Fruit fly (Drosophila melanogaster) whole organism, embryonic: ENCODE data around the gene His3.3A.

ENCODE experiments used
- Abd-B ChIP-seq: fragments of 200-800 bp; sonication (Bioruptor generic); optimal IDR thresholded peaks from 2 replicates; lab custom pipeline; 2018; ENCODE audit warnings: missing biosample characterization, mild to moderate bottlenecking, missing genetic modification characterization, moderate library complexity
- Adf1 ChIP-seq: fragments of 200-800 bp; sonication (Bioruptor generic); IDR thresholded peaks from 2 replicates; pipeline ENCODE4 v1.3.6; 2022; ENCODE audit warnings: missing biosample characterization, missing genetic modification characterization
- Antp ChIP-seq: fragments of 200-800 bp; sonication (Bioruptor generic); optimal IDR thresholded peaks from 3 replicates; lab custom pipeline; 2016; ENCODE audit warnings: missing biosample characterization, missing genetic modification characterization
- Atf3 ChIP-seq: fragments of 200-800 bp; sonication (Bioruptor generic); optimal IDR thresholded peaks from 3 replicates; lab custom pipeline; 2016; ENCODE audit warnings: missing biosample characterization, missing genetic modification characterization
- B-H2 ChIP-seq: fragments of 200-800 bp; sonication (Bioruptor generic); optimal IDR thresholded peaks from 2 replicates; lab custom pipeline; 2018; ENCODE audit warnings: missing biosample characterization, mild to moderate bottlenecking, missing genetic modification characterization
- CG11247 ChIP-seq: fragments of 200-800 bp; sonication (Bioruptor generic); IDR thresholded peaks from 2 replicates; pipeline ENCODE4 v1.3.6; 2022; ENCODE audit warnings: missing biosample characterization, missing genetic modification characterization
- CG11398 ChIP-seq: fragments of 200-800 bp; sonication (Bioruptor generic); optimal IDR thresholded peaks from 2 replicates; lab custom pipeline; 2016; ENCODE audit warnings: missing biosample characterization, missing genetic modification characterization
- CG12071 ChIP-seq: fragments of 200-800 bp; sonication (Bioruptor generic); optimal IDR thresholded peaks from 3 replicates; lab custom pipeline; 2018; ENCODE audit warnings: missing biosample characterization, mild to moderate bottlenecking, missing genetic modification characterization
- CG12299 ChIP-seq: fragments of 200-800 bp; sonication (Bioruptor generic); optimal IDR thresholded peaks from 2 replicates; lab custom pipeline; 2018; ENCODE audit warnings: missing biosample characterization, mild to moderate bottlenecking, missing genetic modification characterization
- CG15601 ChIP-seq: fragments of 200-800 bp; sonication (Bioruptor generic); optimal IDR thresholded peaks from 3 replicates; lab custom pipeline; 2019; ENCODE audit warnings: missing biosample characterization, mild to moderate bottlenecking, missing genetic modification characterization, moderate library complexity
- CG15696 ChIP-seq: fragments of 200-800 bp; sonication (Bioruptor generic); optimal IDR thresholded peaks from 2 replicates; lab custom pipeline; 2019; ENCODE audit warnings: missing biosample characterization, mild to moderate bottlenecking, missing genetic modification characterization, moderate library complexity
- CG17802 ChIP-seq: fragments of 200-800 bp; sonication (Bioruptor generic); optimal IDR thresholded peaks from 2 replicates; lab custom pipeline; 2018; ENCODE audit warnings: missing biosample characterization, mild to moderate bottlenecking, missing genetic modification characterization, moderate library complexity
- CG18599 ChIP-seq: fragments of 200-800 bp; sonication (Bioruptor generic); optimal IDR thresholded peaks from 3 replicates; lab custom pipeline; 2017; ENCODE audit warnings: missing biosample characterization, missing genetic modification characterization, mild to moderate bottlenecking, moderate library complexity, missing genetic modification reagents
- CG33557 ChIP-seq: fragments of 200-800 bp; sonication (Bioruptor generic); optimal IDR thresholded peaks from 2 replicates; lab custom pipeline; 2019; ENCODE audit warnings: missing biosample characterization, mild to moderate bottlenecking, missing genetic modification characterization, moderate library complexity
- CG4617 ChIP-seq: fragments of 200-800 bp; sonication (Bioruptor generic); optimal IDR thresholded peaks from 3 replicates; lab custom pipeline; 2016; ENCODE audit warnings: missing biosample characterization, missing genetic modification characterization, borderline replicate concordance
- CG4854 ChIP-seq: fragments of 200-800 bp; sonication (Bioruptor generic); optimal IDR thresholded peaks from 2 replicates; lab custom pipeline; 2016; ENCODE audit warnings: missing biosample characterization, missing genetic modification characterization, inconsistent platforms
- CG6272 ChIP-seq: fragments of 200-800 bp; sonication (Bioruptor generic); IDR thresholded peaks from 2 replicates; pipeline ENCODE4 v1.3.6; 2022; ENCODE audit warnings: missing biosample characterization, missing genetic modification characterization
- CG7372 ChIP-seq: fragments of 200-800 bp; sonication (Bioruptor generic); IDR thresholded peaks from 2 replicates; pipeline ENCODE4 v1.3.6; 2022; ENCODE audit warnings: missing biosample characterization, missing genetic modification characterization
- CG7786 ChIP-seq: fragments of 200-800 bp; sonication (Bioruptor generic); optimal IDR thresholded peaks from 2 replicates; lab custom pipeline; 2016; ENCODE audit warnings: missing biosample characterization, missing genetic modification characterization
- CG9932 ChIP-seq: fragments of 200-800 bp; sonication (Bioruptor generic); IDR thresholded peaks from 2 replicates; pipeline ENCODE4 v1.3.6; 2022; ENCODE audit warnings: missing biosample characterization, missing genetic modification characterization
- HHEX ChIP-seq: fragments of 200-800 bp; sonication (Bioruptor generic); optimal IDR thresholded peaks from 3 replicates; lab custom pipeline; 2017; ENCODE audit warnings: missing biosample characterization, mild to moderate bottlenecking, missing genetic modification characterization, missing genetic modification reagents
- MBD-R2 ChIP-seq: fragments of 200-800 bp; sonication (Bioruptor generic); IDR thresholded peaks from 2 replicates; pipeline ENCODE4 v1.3.6; 2022; ENCODE audit warnings: missing biosample characterization, missing genetic modification characterization
- Mes4 ChIP-seq: fragments of 200-800 bp; sonication (Bioruptor generic); optimal IDR thresholded peaks from 2 replicates; lab custom pipeline; 2016; ENCODE audit warnings: missing biosample characterization, missing genetic modification characterization
- NFAT ChIP-seq: fragments of 200-800 bp; sonication (Bioruptor generic); IDR thresholded peaks from 2 replicates; pipeline ENCODE4 v1.3.6; 2022; ENCODE audit warnings: missing biosample characterization, missing genetic modification characterization
- Sry-β ChIP-seq: fragments of 200-800 bp; sonication (Bioruptor generic); optimal IDR thresholded peaks from 2 replicates; lab custom pipeline; 2018; ENCODE audit warnings: missing biosample characterization, mild to moderate bottlenecking, missing genetic modification characterization, moderate library complexity
- Xbp1 ChIP-seq: fragments of 200-800 bp; sonication (Bioruptor generic); optimal IDR thresholded peaks from 3 replicates; lab custom pipeline; 2016; ENCODE audit warnings: missing biosample characterization, mild to moderate bottlenecking, missing genetic modification characterization
- YL-1 ChIP-seq: fragments of 200-800 bp; sonication (Bioruptor generic); optimal IDR thresholded peaks from 3 replicates; lab custom pipeline; 2017; ENCODE audit warnings: missing biosample characterization, mild to moderate bottlenecking, missing genetic modification characterization
- amos ChIP-seq: fragments of 200-800 bp; sonication (Bioruptor generic); IDR thresholded peaks from 2 replicates; pipeline ENCODE4 v1.3.6; 2022; ENCODE audit warnings: missing biosample characterization, missing genetic modification characterization; ENCODE audit not compliant: partially characterized antibody
- bbx ChIP-seq: fragments of 200-800 bp; sonication (Bioruptor generic); IDR thresholded peaks from 2 replicates; pipeline ENCODE4 v1.3.6; 2022; ENCODE audit warnings: missing biosample characterization, missing genetic modification characterization; ENCODE audit not compliant: partially characterized antibody
- bsh ChIP-seq, 2 experiments: fragments of 200-800 bp; sonication (Bioruptor generic); optimal IDR thresholded peaks; 2 replicates each; lab custom pipeline; 2017 to 2018; ENCODE audit warnings: mild to moderate bottlenecking in 2 of 2, missing biosample characterization in 2 of 2, missing genetic modification characterization in 2 of 2, moderate library complexity in 1 of 2
- crc ChIP-seq: fragments of 200-800 bp; sonication (Bioruptor generic); optimal IDR thresholded peaks from 2 replicates; lab custom pipeline; 2016; ENCODE audit warnings: missing biosample characterization, missing genetic modification characterization
- hkb ChIP-seq, 2 experiments: fragments of 200-800 bp in 1 of 2; fragments of >200 bp in 1 of 2; sonication (Bioruptor generic) in 1 of 2; IDR thresholded peaks in 1 of 2; optimal IDR thresholded peaks in 1 of 2; 2 replicates each; pipeline versions ENCODE4 v1.3.6 to Lab custom; 2017 to 2022; ENCODE audit warnings: missing biosample characterization in 1 of 2, missing genetic modification characterization in 1 of 2
- hth ChIP-seq: fragments of >200 bp; optimal IDR thresholded peaks from 2 replicates; lab custom pipeline; 2017; ENCODE audit warnings: inconsistent platforms
- inv ChIP-seq: fragments of 200-800 bp; sonication (Bioruptor generic); IDR thresholded peaks from 2 replicates; pipeline ENCODE4 v1.3.6; 2022; ENCODE audit warnings: missing biosample characterization, missing genetic modification characterization; ENCODE audit not compliant: partially characterized antibody
- jumu ChIP-seq: fragments of 200-800 bp; sonication (Bioruptor generic); optimal IDR thresholded peaks from 3 replicates; lab custom pipeline; 2016; ENCODE audit warnings: missing biosample characterization, missing genetic modification characterization
- knrl ChIP-seq: fragments of 200-800 bp; sonication (Bioruptor generic); IDR thresholded peaks from 3 replicates; pipeline ENCODE4 v1.3.6; 2022; ENCODE audit warnings: missing biosample characterization, missing genetic modification characterization; ENCODE audit not compliant: partially characterized antibody
- mld ChIP-seq: fragments of 200-800 bp; sonication (Bioruptor generic); IDR thresholded peaks from 3 replicates; pipeline ENCODE4 v1.3.6; 2022; ENCODE audit warnings: missing biosample characterization, missing genetic modification characterization; ENCODE audit not compliant: partially characterized antibody
- odd ChIP-seq: fragments of 200-800 bp; sonication (Bioruptor generic); optimal IDR thresholded peaks from 2 replicates; lab custom pipeline; 2017; ENCODE audit warnings: missing biosample characterization, mild to moderate bottlenecking, missing genetic modification characterization
- p53 ChIP-seq: fragments of 200-800 bp; sonication (Bioruptor generic); optimal IDR thresholded peaks from 2 replicates; lab custom pipeline; 2016; ENCODE audit warnings: missing biosample characterization, missing genetic modification characterization
- peb ChIP-seq: fragments of 200-800 bp; sonication (Bioruptor generic); IDR thresholded peaks from 2 replicates; pipeline ENCODE4 v1.3.6; 2022; ENCODE audit warnings: missing biosample characterization, missing genetic modification characterization
- scrt ChIP-seq: fragments of 200-800 bp; sonication (Bioruptor generic); optimal IDR thresholded peaks from 2 replicates; lab custom pipeline; 2018; ENCODE audit warnings: missing biosample characterization, mild to moderate bottlenecking, missing genetic modification characterization, moderate library complexity
- slbo ChIP-seq: fragments of 200-800 bp; sonication (Bioruptor generic); IDR thresholded peaks from 2 replicates; pipeline ENCODE4 v1.3.6; 2022; ENCODE audit warnings: missing biosample characterization, missing genetic modification characterization
- ssp ChIP-seq: fragments of 200-800 bp; sonication (Bioruptor generic); IDR thresholded peaks from 2 replicates; pipeline ENCODE4 v1.3.6; 2022; ENCODE audit warnings: missing biosample characterization, missing genetic modification characterization
- trh ChIP-seq: fragments of 200-800 bp; sonication (Bioruptor generic); optimal IDR thresholded peaks from 2 replicates; lab custom pipeline; 2016; ENCODE audit warnings: missing biosample characterization, missing genetic modification characterization
- wdn ChIP-seq: fragments of 200-800 bp; sonication (Bioruptor generic); IDR thresholded peaks from 2 replicates; pipeline ENCODE4 v1.3.6; 2022; ENCODE audit warnings: missing biosample characterization, missing genetic modification characterization
- z ChIP-seq: fragments of 200-800 bp; sonication (Bioruptor generic); IDR thresholded peaks from 3 replicates; pipeline ENCODE4 v1.3.6; 2022; ENCODE audit warnings: missing biosample characterization, missing genetic modification characterization
- zf30C ChIP-seq: fragments of 200-800 bp; sonication (Bioruptor generic); optimal IDR thresholded peaks from 3 replicates; lab custom pipeline; 2018; ENCODE audit warnings: missing biosample characterization, mild to moderate bottlenecking, missing genetic modification characterization
- zfh1 ChIP-seq: fragments of 200-800 bp; sonication (Bioruptor generic); IDR thresholded peaks from 3 replicates; pipeline ENCODE4 v1.3.6; 2022; ENCODE audit warnings: missing biosample characterization, missing genetic modification characterization

The His3.3A gene

dm6 chr2L:5070797-5071579 lies 16.1 kb downstream of the His3.3A start, which contains the start of gene RpL37A (continued):
- TF ChIP-seq knrl (GFP tag; lab: Robert Waterston, UW) (peak; percentile 24; the same call in 1 of the 3 replicates), jumu (GFP tag; lab: Kevin White, UChicago) (peak; percentile 0), MBD-R2 (peak; percentile 67), HHEX (GFP tag; lab: Kevin White, UChicago) (peak; percentile 89), hkb (optimal IDR thresholded peaks at IDR 0.05; lab: Kevin White, UChicago) (peak; percentile 26), hkb (GFP tag; IDR thresholded peaks at IDR 0.05; lab: Robert Waterston, UW) (peak; percentile 82), scrt (peak; percentile 83), Abd-B (GFP tag; lab: Kevin White, UChicago) (no peak), CG4617 (GFP tag; lab: Kevin White, UChicago) (peak; percentile 41), CG6272 (no peak), bbx (GFP tag; lab: Robert Waterston, UW) (peak; percentile 61; the same call in 1 of the 2 replicates), Mes4 (peak; percentile 92), CG18599 (GFP tag; lab: Kevin White, UChicago) (peak; percentile 88), CG4854 (GFP tag; lab: Kevin White, UChicago) (peak; percentile 84), Sry-β (GFP tag; lab: Kevin White, UChicago) (peak; percentile 49), ssp (peak; percentile 7; the same call in 1 of the 2 replicates), CG7372 (peak; percentile 82), bsh (GFP tag; optimal IDR thresholded peaks at IDR 0.05; lab: Kevin White, UChicago) (peak in 1 of 2 experiments; percentile 71), CG33557 (GFP tag; lab: Kevin White, UChicago) (peak; percentile 65), CG12299 (tag; lab: Kevin White, UChicago) (peak; percentile 74), CG17802 (tag; lab: Kevin White, UChicago) (peak; percentile 68), CG12071 (GFP tag; lab: Kevin White, UChicago) (peak; percentile 78), inv (GFP tag; lab: Robert Waterston, UW) (no peak; the same call in 1 of the 2 replicates), YL-1 (peak; percentile 97), Atf3 (GFP tag; lab: Kevin White, UChicago) (no peak), amos (GFP tag; lab: Robert Waterston, UW) (peak; percentile 48), B-H2 (GFP tag; lab: Kevin White, UChicago) (peak; percentile 86), trh (GFP tag; lab: Kevin White, UChicago) (peak; percentile 49), zfh1 (GFP tag; lab: Robert Waterston, UW) (peak; percentile 78), slbo (GFP tag; lab: Robert Waterston, UW) (peak; percentile 61), peb (GFP tag; lab: Robert Waterston, UW) (no peak), CG11398 (GFP tag; lab: Kevin White, UChicago) (peak; percentile 78), hth (lab: Kevin White, UChicago) (no peak), zf30C (GFP tag; lab: Kevin White, UChicago) (peak; percentile 28), Adf1 (peak; percentile 47), CG7786 (GFP tag; lab: Kevin White, UChicago) (peak; percentile 35), CG15696 (tag; lab: Kevin White, UChicago) (peak; percentile 28), mld (GFP tag; lab: Robert Waterston, UW) (no peak), z (GFP tag; lab: Robert Waterston, UW) (peak; percentile 27; the same call in 1 of the 3 replicates), odd (GFP tag; lab: Kevin White, UChicago) (peak; percentile 84), wdn (peak; percentile 56; the same call in 1 of the 2 replicates), crc (peak; percentile 77), p53 (peak; percentile 85), Antp (GFP tag; lab: Kevin White, UChicago) (peak; percentile 60), Xbp1 (GFP tag; lab: Kevin White, UChicago) (peak; percentile 75), CG11247 (GFP tag; lab: Robert Waterston, UW) (peak; percentile 74), NFAT (no peak; the same call in 1 of the 2 replicates), CG9932 (GFP tag; lab: Robert Waterston, UW) (no peak), CG15601 (tag; lab: Kevin White, UChicago) (peak; percentile 86)
